Worm (Caenorhabditis elegans): ENCODE measurements around the gene cyp-35A5.

ce11 chrV:3963715-3964114 lies 27.6 kb downstream of the cyp-35A5 start, which contains the start of gene cyp-34A7:
- TF ChIP-seq pha-4 (tag; optimal IDR thresholded peaks at IDR 0.05) = no peak
- TF ChIP-seq sox-4 (tag; optimal IDR thresholded peaks at IDR 0.05) = no peak
- TF ChIP-seq unc-55 (GFP tag; optimal IDR thresholded peaks at IDR 0.05) = no peak
- TF ChIP-seq ceh-22 (tag; optimal IDR thresholded peaks at IDR 0.05) = no peak
- TF ChIP-seq elt-2 (tag; optimal IDR thresholded peaks at IDR 0.05) = no peak

Data from whole organism, late embryonic.